Worm (Caenorhabditis elegans) whole organism, L1 larva: Measurements from ENCODE around the gene bgnt-1.1.

Source experiments
- jun-1 ChIP-seq: fragments of 150-350 bp; optimal IDR thresholded peaks from 2 replicates; lab custom pipeline; 2014; ENCODE audit warnings: missing biosample characterization, missing genetic modification reagents, missing genetic modification characterization
- nhr-11 ChIP-seq: fragments of 150-350 bp; optimal IDR thresholded peaks from 2 replicates; lab custom pipeline; 2014; ENCODE audit warnings: missing biosample characterization, missing genetic modification characterization

DNA sequence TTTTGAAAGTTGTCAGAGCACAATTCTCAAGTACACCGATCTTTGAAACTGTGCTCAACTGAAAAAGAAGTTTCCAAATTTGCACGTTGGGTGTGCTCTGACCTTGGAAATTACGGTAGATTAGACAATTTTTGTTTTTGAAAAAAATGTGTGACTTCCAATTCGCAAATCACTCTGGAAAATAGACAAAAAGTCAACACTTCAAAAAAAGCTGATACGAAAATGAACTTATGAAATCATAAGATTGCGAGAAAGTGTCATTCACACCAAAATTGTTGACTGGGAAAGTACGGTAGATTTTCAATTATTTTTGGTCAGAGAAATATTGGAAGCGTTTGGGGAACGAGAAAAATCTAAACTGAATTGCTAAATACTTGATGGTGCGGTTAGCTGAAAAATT lies 5.2 kb upstream of the bgnt-1.1 start:
- TF ChIP-seq nhr-11 (tag; lab: Kevin White, UChicago) (no peak), jun-1 (tag; lab: Kevin White, UChicago) (no peak)
